Worm (Caenorhabditis elegans) whole organism, L4 larva: ENCODE data around the gene K02C4.3.

ENCODE experiments used
- F10B5.3 ChIP-seq: sonication (generic microtip); optimal IDR thresholded peaks from 2 replicates; lab custom pipeline; 2016; ENCODE audit warnings: mild to moderate bottlenecking, missing genetic modification characterization, missing compliant biosample characterization
- F44E2.7 ChIP-seq: fragments of 200-800 bp; sonication (Bioruptor generic); IDR thresholded peaks from 2 replicates; pipeline ENCODE4 v2.1.2; 2022; ENCODE audit warnings: missing genetic modification characterization, missing compliant biosample characterization
- F49E8.2 ChIP-seq: sonication (generic microtip); optimal IDR thresholded peaks from 2 replicates; lab custom pipeline; 2016; ENCODE audit warnings: missing compliant biosample characterization, mild to moderate bottlenecking, missing genetic modification characterization, borderline replicate concordance
- R02D3.7 ChIP-seq: fragments of 150-350 bp; sonication (generic microtip); optimal IDR thresholded peaks from 3 replicates; lab custom pipeline; 2014; ENCODE audit warnings: missing biosample characterization, missing genetic modification characterization
- T20F7.1 ChIP-seq: fragments of 200-800 bp; sonication (Bioruptor generic); optimal IDR thresholded peaks from 2 replicates; lab custom pipeline; 2018; ENCODE audit warnings: mild to moderate bottlenecking, missing genetic modification characterization, missing compliant biosample characterization
- T26A8.4 ChIP-seq: fragments of 200-800 bp; sonication (Bioruptor generic); IDR thresholded peaks from 2 replicates; pipeline ENCODE4 v1.3.6; 2022; ENCODE audit warnings: missing genetic modification characterization, missing compliant biosample characterization
- Y105C5A.15 ChIP-seq: fragments of 200-800 bp; sonication (Bioruptor generic); IDR thresholded peaks from 2 replicates; pipeline ENCODE4 v1.3.6; 2022; ENCODE audit warnings: missing genetic modification characterization, missing compliant biosample characterization
- Y48G9A.11 ChIP-seq: fragments of 200-800 bp; sonication (Bioruptor generic); IDR thresholded peaks from 2 replicates; pipeline ENCODE4 v1.3.6; 2022; ENCODE audit warnings: missing genetic modification reagents, missing genetic modification characterization, missing compliant biosample characterization
- ZK546.5 ChIP-seq, 2 experiments: sonication (generic microtip); optimal IDR thresholded peaks; 2 replicates each; lab custom pipeline; 2017; ENCODE audit warnings: missing biosample characterization in 2 of 2, missing genetic modification characterization in 2 of 2
- aha-1 ChIP-seq: fragments of 150-350 bp; peaks from one replicate; lab custom pipeline; 2014; ENCODE audit warnings: missing biosample characterization, missing genetic modification characterization
- arid-1 ChIP-seq: fragments of 200-800 bp; sonication (Bioruptor generic); conservative IDR thresholded peaks from 2 replicates; pipeline ENCODE4 v1.3.6; 2022; ENCODE audit warnings: missing genetic modification reagents, missing genetic modification characterization, missing compliant biosample characterization
- ceh-28 ChIP-seq: fragments of 150-350 bp; optimal IDR thresholded peaks from 2 replicates; lab custom pipeline; 2014; ENCODE audit warnings: missing biosample characterization, missing genetic modification reagents, missing genetic modification characterization
- ceh-32 ChIP-seq: sonication (generic microtip); optimal IDR thresholded peaks from 2 replicates; lab custom pipeline; 2016; ENCODE audit warnings: mild to moderate bottlenecking, missing genetic modification characterization, missing compliant biosample characterization; ENCODE audit not compliant: poor library complexity
- ceh-44 ChIP-seq: fragments of 200-800 bp; sonication (Bioruptor generic); IDR thresholded peaks from 2 replicates; pipeline ENCODE4 v1.3.6; 2022; ENCODE audit warnings: missing genetic modification reagents, missing genetic modification characterization, missing compliant biosample characterization
- ceh-62 ChIP-seq: sonication (generic microtip); optimal IDR thresholded peaks from 2 replicates; lab custom pipeline; 2017; ENCODE audit warnings: missing biosample characterization, missing genetic modification characterization
- cey-2 ChIP-seq: sonication (generic microtip); optimal IDR thresholded peaks from 3 replicates; lab custom pipeline; 2017; ENCODE audit warnings: missing genetic modification characterization, mild to moderate bottlenecking, missing compliant biosample characterization, antibody characterized with exemption, borderline replicate concordance; ENCODE audit not compliant: insufficient read depth
- daf-12 ChIP-seq: fragments of 150-350 bp; optimal IDR thresholded peaks from 2 replicates; lab custom pipeline; 2014; ENCODE audit warnings: missing biosample characterization, missing genetic modification reagents, missing genetic modification characterization
- daf-16 ChIP-seq, 3 experiments: sonication (generic microtip); optimal IDR thresholded peaks; 2 replicates each; lab custom pipeline; 2016 to 2017; ENCODE audit warnings: missing genetic modification characterization in 3 of 3, missing genetic modification reagents in 3 of 3, mild to moderate bottlenecking in 2 of 3, missing compliant biosample characterization in 2 of 3, missing biosample characterization in 1 of 3, moderate library complexity in 1 of 3
- daf-19 ChIP-seq: fragments of 200-800 bp; sonication (Bioruptor generic); conservative IDR thresholded peaks from 2 replicates; pipeline ENCODE4 v1.3.6; 2022; ENCODE audit warnings: missing genetic modification characterization, missing compliant biosample characterization
- dpl-1 ChIP-seq: fragments of 150-350 bp; optimal IDR thresholded peaks from 2 replicates; lab custom pipeline; 2014; ENCODE audit warnings: missing biosample characterization, missing genetic modification reagents, missing genetic modification characterization
- duxl-1 ChIP-seq: sonication (generic microtip); optimal IDR thresholded peaks from 2 replicates; lab custom pipeline; 2016; ENCODE audit warnings: mild to moderate bottlenecking, missing genetic modification characterization, moderate library complexity, missing compliant biosample characterization; ENCODE audit not compliant: poor library complexity
- dve-1 ChIP-seq: sonication (generic microtip); optimal IDR thresholded peaks from 2 replicates; lab custom pipeline; 2017; ENCODE audit warnings: antibody characterized with exemption, mild to moderate bottlenecking, missing genetic modification characterization, missing compliant biosample characterization; ENCODE audit not compliant: insufficient read depth
- hlh-30 ChIP-seq: sonication (generic microtip); optimal IDR thresholded peaks from 2 replicates; lab custom pipeline; 2017; ENCODE audit warnings: antibody characterized with exemption, mild to moderate bottlenecking, missing genetic modification characterization, missing compliant biosample characterization; ENCODE audit not compliant: insufficient read depth
- lim-7 ChIP-seq: fragments of 200-800 bp; sonication (Bioruptor generic); IDR thresholded peaks from 2 replicates; pipeline ENCODE4 v1.3.6; 2022; ENCODE audit warnings: missing genetic modification characterization, missing compliant biosample characterization
- lin-29 ChIP-seq: fragments of 200-800 bp; sonication (Bioruptor generic); IDR thresholded peaks from 2 replicates; pipeline ENCODE4 v1.3.6; 2022; ENCODE audit warnings: missing genetic modification reagents, missing genetic modification characterization, missing compliant biosample characterization
- lin-38 ChIP-seq: fragments of 200-800 bp; sonication (Bioruptor generic); IDR thresholded peaks from 2 replicates; pipeline ENCODE4 v1.3.6; 2022; ENCODE audit warnings: missing genetic modification reagents, missing genetic modification characterization, missing compliant biosample characterization
- lir-3 ChIP-seq: sonication (generic microtip); optimal IDR thresholded peaks from 2 replicates; lab custom pipeline; 2016; ENCODE audit warnings: mild to moderate bottlenecking, missing genetic modification characterization, missing compliant biosample characterization
- lsy-2 ChIP-seq, 2 experiments: fragments of 150-350 bp in 1 of 2; sonication (generic microtip) in 1 of 2; optimal IDR thresholded peaks; 2 replicates each; lab custom pipeline; 2014 to 2017; ENCODE audit warnings: missing biosample characterization in 2 of 2, missing genetic modification characterization in 2 of 2
- mdt-29 ChIP-seq: fragments of 200-800 bp; sonication (Bioruptor generic); IDR thresholded peaks from 2 replicates; pipeline ENCODE4 v1.3.6; 2022; ENCODE audit warnings: missing genetic modification reagents, missing genetic modification characterization, missing compliant biosample characterization
- nhr-102 ChIP-seq: sonication (generic microtip); optimal IDR thresholded peaks from 2 replicates; lab custom pipeline; 2016; ENCODE audit warnings: mild to moderate bottlenecking, missing genetic modification characterization, moderate library complexity, missing compliant biosample characterization
- nhr-11 ChIP-seq: fragments of 150-350 bp; optimal IDR thresholded peaks from 2 replicates; lab custom pipeline; 2014; ENCODE audit warnings: missing biosample characterization, missing genetic modification characterization
- nhr-111 ChIP-seq: fragments of 200-800 bp; sonication (Bioruptor generic); optimal IDR thresholded peaks from 2 replicates; lab custom pipeline; 2018; ENCODE audit warnings: mild to moderate bottlenecking, missing genetic modification characterization, missing compliant biosample characterization
- nhr-237 ChIP-seq: sonication (generic microtip); optimal IDR thresholded peaks from 2 replicates; lab custom pipeline; 2017; ENCODE audit warnings: missing biosample characterization, missing genetic modification characterization
- nhr-25 ChIP-seq: sonication (generic microtip); optimal IDR thresholded peaks from 2 replicates; lab custom pipeline; 2017; ENCODE audit warnings: missing genetic modification characterization, mild to moderate bottlenecking, missing compliant biosample characterization, antibody characterized with exemption, moderate library complexity, borderline replicate concordance; ENCODE audit not compliant: insufficient read depth
- nhr-6 ChIP-seq: fragments of 150-350 bp; optimal IDR thresholded peaks from 2 replicates; lab custom pipeline; 2014; ENCODE audit warnings: missing biosample characterization, missing genetic modification characterization
- set-16 ChIP-seq: fragments of 200-800 bp; sonication (Bioruptor generic); IDR thresholded peaks from 2 replicates; pipeline ENCODE4 v1.3.6; 2022; ENCODE audit warnings: missing genetic modification reagents, missing genetic modification characterization, missing compliant biosample characterization
- unc-62 ChIP-seq, 3 experiments: fragments of 150-350 bp in 1 of 3; sonication (generic microtip); optimal IDR thresholded peaks in 2 of 3; peaks in 1 of 3; 1 replicate in 1 of 3; 2 replicates in 2 of 3; lab custom pipeline; 2014 to 2017; ENCODE audit warnings: missing biosample characterization in 3 of 3, missing genetic modification characterization in 3 of 3, missing genetic modification reagents in 3 of 3, missing genotype in 1 of 3
- zfp-3 ChIP-seq: fragments of 200-800 bp; sonication (Bioruptor generic); conservative IDR thresholded peaks from 2 replicates; pipeline ENCODE4 v1.3.6; 2022; ENCODE audit warnings: missing genetic modification reagents, missing genetic modification characterization, missing compliant biosample characterization
- ztf-7 ChIP-seq: fragments of 150-350 bp; optimal IDR thresholded peaks from 2 replicates; lab custom pipeline; 2014; ENCODE audit warnings: missing biosample characterization, missing genetic modification characterization

The K02C4.3 gene

ce11 chrII:8124867-8125266 lies 38.2 kb upstream of the K02C4.3 start, which contains the start of gene ire-1 (continued):
- peak; percentile 47 for TF ChIP-seq T20F7.1
- no peak for TF ChIP-seq R02D3.7 (tag; lab: Kevin White, UChicago)
- TF ChIP-seq lin-38 (GFP tag; lab: Robert Waterston, UW), result peak; percentile 54
- no peak for TF ChIP-seq set-16 (GFP tag; lab: Robert Waterston, UW)
- TF ChIP-seq hlh-30 (tag; lab: Kevin White, UChicago), result peak; percentile 42
- peak; percentile 72 for TF ChIP-seq dve-1 (tag; lab: Kevin White, UChicago)

- TF ChIP-seq daf-16 (GFP tag; optimal IDR thresholded peaks at IDR 0.05; lab: Kevin White, UChicago) (peak in 1 of 2 experiments; percentile 6), daf-16 (tag; optimal IDR thresholded peaks at IDR 0.05; lab: Kevin White, UChicago) (no peak), nhr-102 (tag; lab: Kevin White, UChicago) (no peak), lin-38 (GFP tag; lab: Robert Waterston, UW) (no peak)
- TF ChIP-seq, all 104 proteins: peak for 1
These were observed 30.8 kb upstream of the K02C4.3 start for ce11 chrII:8117426-8117825.

DNA sequence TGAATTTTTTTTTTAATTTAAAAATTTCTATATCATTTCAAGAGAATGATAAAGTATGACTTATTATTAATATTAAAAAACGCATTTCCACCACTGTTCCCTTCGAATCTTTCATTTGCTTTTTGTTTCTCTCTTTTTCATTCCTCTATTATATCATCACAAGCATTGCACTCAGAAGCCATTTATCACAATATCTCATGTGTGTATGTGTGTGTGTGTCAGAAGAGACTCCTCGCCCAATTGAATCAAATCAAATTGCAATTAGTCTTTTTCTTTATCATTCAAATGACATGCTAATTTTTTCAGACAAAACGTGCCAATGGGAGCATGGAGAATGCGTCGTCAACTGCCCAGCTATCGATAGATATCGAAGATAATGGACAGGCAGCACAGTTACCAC lies 29.5 kb upstream of the K02C4.3 start, which contains the start of gene unc-105:
TSS of gene unc-105 (plus strand) at position 301 of the 400 bp plus-strand sequence.
- no peak for TF ChIP-seq nhr-111 (GFP tag; lab: Kevin White, UChicago)
- no peak for TF ChIP-seq T26A8.4 (GFP tag; lab: Robert Waterston, UW)
- TF ChIP-seq, all 104 proteins: peak for 0

ce11 chrII:8112063-8112462 lies 25.4 kb upstream of the K02C4.3 start, which contains the start of gene lron-4:
TSS of gene lron-4 (minus strand) at chrII:8112163.
- no peak for TF ChIP-seq nhr-25 (tag; lab: Kevin White, UChicago)
- no peak for TF ChIP-seq duxl-1 (tag; lab: Kevin White, UChicago)
- no peak for TF ChIP-seq ceh-44 (GFP tag; lab: Robert Waterston, UW)
- TF ChIP-seq nhr-237 (tag; lab: Kevin White, UChicago), result no peak
- no peak for TF ChIP-seq cey-2 (tag; lab: Kevin White, UChicago)
- TF ChIP-seq daf-12, result no peak
- TF ChIP-seq ZK546.5 (tag; optimal IDR thresholded peaks at IDR 0.05; lab: Kevin White, UChicago), result no peak
- TF ChIP-seq F10B5.3 (tag; lab: Kevin White, UChicago), result no peak
- TF ChIP-seq zfp-3 (GFP tag; lab: Robert Waterston, UW), result no peak
- no peak for TF ChIP-seq lir-3
- TF ChIP-seq F44E2.7 (GFP tag; lab: Robert Waterston, UW), result no peak
- no peak for TF ChIP-seq ceh-28 (tag; lab: Kevin White, UChicago)
- no peak for TF ChIP-seq lsy-2 (tag; optimal IDR thresholded peaks at IDR 0.05; lab: Kevin White, UChicago)
- TF ChIP-seq T20F7.1, result no peak
- no peak for TF ChIP-seq set-16 (GFP tag; lab: Robert Waterston, UW)
- TF ChIP-seq nhr-11, result no peak
- TF ChIP-seq arid-1 (GFP tag; lab: Robert Waterston, UW), result no peak
- TF ChIP-seq ztf-7 (tag; lab: Kevin White, UChicago), result no peak

DNA sequence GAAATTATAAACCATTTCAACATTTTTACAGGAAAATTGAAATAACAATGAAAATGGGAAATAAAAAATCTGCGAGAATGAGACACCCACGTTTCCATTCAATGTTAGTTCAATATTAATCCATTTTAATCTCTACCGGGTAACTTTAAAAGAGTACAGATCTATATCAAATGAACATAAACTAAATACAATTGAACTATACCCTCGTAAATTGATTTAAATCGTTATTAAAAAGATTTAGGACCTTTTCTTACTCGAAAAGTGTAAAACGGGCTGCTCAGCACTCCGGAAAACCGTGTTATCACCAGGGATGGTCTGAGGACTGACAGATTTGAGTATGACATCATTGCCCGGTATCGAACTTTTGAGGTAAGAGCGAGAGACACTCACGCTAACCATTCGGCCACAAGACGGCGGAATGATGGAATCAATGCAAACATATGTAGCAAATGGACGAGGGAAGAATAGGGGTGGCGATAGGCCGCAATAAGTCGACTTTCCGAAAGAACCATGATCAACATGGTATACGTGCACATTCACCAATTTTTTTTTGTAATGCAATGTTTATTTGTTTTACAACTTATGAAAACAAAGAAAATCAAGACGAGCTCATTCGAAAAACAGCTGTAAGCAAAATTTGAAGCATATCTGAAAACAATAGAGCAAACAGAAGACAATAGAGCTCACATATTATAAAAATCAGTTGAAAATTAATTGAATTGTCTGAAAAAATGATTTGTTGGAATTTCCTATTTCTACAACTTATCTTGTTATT lies 20.5 kb upstream of the K02C4.3 start, which contains the start of the genes chst-1 and C41C4.9:
TSS of gene chst-1 (minus strand) at position 51 of the 775 bp plus-strand sequence.
TSS of gene C41C4.9 (plus strand) at position 725 of the 775 bp plus-strand sequence.
- TF ChIP-seq ceh-62 (tag; lab: Kevin White, UChicago) (no peak), nhr-6 (tag; lab: Kevin White, UChicago) (peak; percentile 79), ceh-32 (tag; lab: Kevin White, UChicago) (no peak), nhr-102 (tag; lab: Kevin White, UChicago) (peak; percentile 84), lim-7 (GFP tag; lab: Robert Waterston, UW) (peak; percentile 98; the same call in 1 of the 2 replicates), aha-1 (peak; percentile 93), R02D3.7 (tag; lab: Kevin White, UChicago) (no peak), F49E8.2 (tag; lab: Kevin White, UChicago) (peak; percentile 65), dpl-1 (GFP tag; lab: Kevin White, UChicago) (peak; percentile 53), unc-62 (GFP tag; optimal IDR thresholded peaks at IDR 0.05 in 1 of 2; lab: Kevin White, UChicago) (peak in 1 of 2 experiments; percentile 89), unc-62 (tag; optimal IDR thresholded peaks at IDR 0.05; lab: Kevin White, UChicago) (no peak), daf-19 (GFP tag; lab: Robert Waterston, UW) (peak; percentile 87), daf-12 (no peak), mdt-29 (GFP tag; lab: Robert Waterston, UW) (peak; percentile 76; the same call in 1 of the 2 replicates), Y105C5A.15 (GFP tag; lab: Robert Waterston, UW) (peak; percentile 95), lin-29 (GFP tag; lab: Robert Waterston, UW) (peak; percentile 51; the same call in 1 of the 2 replicates), Y48G9A.11 (GFP tag; lab: Robert Waterston, UW) (peak; percentile 84; the same call in 1 of the 2 replicates)
